Worm (Caenorhabditis elegans): ENCODE results near the gene idpp-14.

- TF ChIP-seq nhr-11 (tag; optimal IDR thresholded peaks at IDR 0.05) (peak; percentile 43), fos-1 (tag; optimal IDR thresholded peaks at IDR 0.05) (peak; percentile 97), blmp-1 (tag; optimal IDR thresholded peaks at IDR 0.05; ENCODE audit: insufficient read depth) (peak; percentile 84), lin-39 (tag; optimal IDR thresholded peaks at IDR 0.05) (peak; percentile 91), aly-2 (tag; optimal IDR thresholded peaks at IDR 0.05) (peak; percentile 56), ama-1 (optimal IDR thresholded peaks at IDR 0.05) (peak; percentile 47), unc-62 (GFP tag; optimal IDR thresholded peaks at IDR 0.05) (peak; percentile 75), snpc-4 (tag; optimal IDR thresholded peaks at IDR 0.05) (peak; percentile 93)
Measured at ce11 chrX:16056404-16056803, 25.7 kb upstream of the idpp-14 start.
